Worm (Caenorhabditis elegans): ENCODE results near the gene C35D10.1.
A peak's percentile ranks its signal among the peaks of the same experiment; 100 is the strongest.

The C35D10.1 gene

ce11 chrIII:4879445-4879844, at the start of gene C35D10.1:
Gene C35D10.1, plus strand, starts transcription at chrIII:4879745.
- TF ChIP-seq egrh-3 (GFP tag; IDR thresholded peaks at IDR 0.05) (no peak), ceh-27 (GFP tag; optimal IDR thresholded peaks at IDR 0.05) (no peak), Y53G8AR.9 (GFP tag; conservative IDR thresholded peaks at IDR 0.05) (0 out of 2 replicates have a peak, but pooled peaks have one; percentile 37), F49E8.2 (tag; optimal IDR thresholded peaks at IDR 0.05; ENCODE audit: insufficient read depth) (peak; percentile 36), ekl-4 (GFP tag; IDR thresholded peaks at IDR 0.05) (0 out of 2 replicates have a peak, but pooled peaks have one; percentile 20), B0336.3 (GFP tag; IDR thresholded peaks at IDR 0.05) (0 out of 2 replicates have a peak, but pooled peaks have one; percentile 26), xnd-1 (tag; optimal IDR thresholded peaks at IDR 0.05) (peak; percentile 11), sdz-38 (tag; optimal IDR thresholded peaks at IDR 0.05) (no peak), madf-6 (GFP tag; IDR thresholded peaks at IDR 0.05) (peak; percentile 42; the same call in 1 of the 2 replicates)

- no peak for TF ChIP-seq ceh-27 (GFP tag; optimal IDR thresholded peaks at IDR 0.05)
- no peak for TF ChIP-seq die-1 (tag; optimal IDR thresholded peaks at IDR 0.05)
- no peak for TF ChIP-seq dpff-1 (tag; optimal IDR thresholded peaks at IDR 0.05)
- no peak for TF ChIP-seq nfyb-1 (GFP tag; IDR thresholded peaks at IDR 0.05)
- TF ChIP-seq sdz-38 (tag; optimal IDR thresholded peaks at IDR 0.05) = no peak
- TF ChIP-seq hrde-1 (tag; optimal IDR thresholded peaks at IDR 0.05; ENCODE audit: borderline replicate concordance) = no peak
- no peak for TF ChIP-seq mes-4 (tag; optimal IDR thresholded peaks at IDR 0.05)
- no peak for TF ChIP-seq ama-1 (optimal IDR thresholded peaks at IDR 0.05)
- no peak for TF ChIP-seq ama-1 (GFP tag; optimal IDR thresholded peaks at IDR 0.05)
- TF ChIP-seq rpc-1 (optimal IDR thresholded peaks at IDR 0.05) = no peak
- TF ChIP-seq rpc-1 (tag; optimal IDR thresholded peaks at IDR 0.05) = no peak
- no peak for TF ChIP-seq ceh-40 (GFP tag; IDR thresholded peaks at IDR 0.05)
- TF ChIP-seq lsl-1 (GFP tag; optimal IDR thresholded peaks at IDR 0.05) = no peak
- no peak for TF ChIP-seq aptf-2 (GFP tag; conservative IDR thresholded peaks at IDR 0.05)
- TF ChIP-seq chd-7 (tag; optimal IDR thresholded peaks at IDR 0.05) = no peak
- no peak for TF ChIP-seq ceh-58 (GFP tag; IDR thresholded peaks at IDR 0.05)
- no peak for TF ChIP-seq F55B11.4 (tag; optimal IDR thresholded peaks at IDR 0.05; ENCODE audit: borderline replicate concordance, insufficient read depth)
Measured at ce11 chrIII:4830207-4830606, 49.3 kb upstream of the C35D10.1 start, which contains the start of gene nspd-9. Gene nspd-9, minus strand, starts transcription at chrIII:4830307.

- TF ChIP-seq F37B4.10 (GFP tag; IDR thresholded peaks at IDR 0.05) (no peak), ceh-100 (GFP tag; IDR thresholded peaks at IDR 0.05) (no peak), attf-6 (GFP tag; IDR thresholded peaks at IDR 0.05) (no peak), dpl-1 (GFP tag; optimal IDR thresholded peaks at IDR 0.05) (no peak), rec-8 (tag; optimal IDR thresholded peaks at IDR 0.05) (no peak), lin-26 (GFP tag; IDR thresholded peaks at IDR 0.05) (no peak), D2030.7 (GFP tag; IDR thresholded peaks at IDR 0.05) (no peak), Y53G8AR.9 (GFP tag; conservative IDR thresholded peaks at IDR 0.05) (no peak), nhr-179 (tag; optimal IDR thresholded peaks at IDR 0.05) (no peak), F22D6.2 (tag; optimal IDR thresholded peaks at IDR 0.05) (no peak), atf-7 (tag; optimal IDR thresholded peaks at IDR 0.05) (no peak), hmg-20 (GFP tag; IDR thresholded peaks at IDR 0.05) (no peak), egrh-3 (GFP tag; IDR thresholded peaks at IDR 0.05) (no peak), F57C9.4 (tag; optimal IDR thresholded peaks at IDR 0.05) (no peak)
Measured at ce11 chrIII:4837429-4837828, 42.1 kb upstream of the C35D10.1 start, which contains the start of the genes acbp-7 and F26A1.19. Gene acbp-7, plus strand, starts transcription at chrIII:4837729. Gene F26A1.19, plus strand, starts transcription at chrIII:4837731.

DNA sequence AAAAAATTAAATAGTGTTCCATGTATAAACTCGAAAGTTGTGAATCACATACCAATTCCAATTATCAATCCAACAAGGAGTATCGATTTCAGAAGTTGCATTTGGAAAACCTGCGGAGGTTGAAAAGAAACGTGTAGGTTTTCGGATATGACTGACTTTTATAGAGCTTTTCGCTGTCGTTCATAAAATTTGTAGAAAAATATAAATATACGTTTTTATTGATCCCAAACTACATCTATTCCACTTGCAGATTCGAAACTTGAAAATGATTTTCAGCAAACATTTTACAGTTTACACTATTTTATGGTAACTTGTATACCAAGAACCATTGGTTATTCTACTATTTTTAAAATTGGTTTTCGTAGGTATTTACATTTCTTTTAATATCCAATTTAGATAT, 37.4 kb upstream of the C35D10.1 start, which contains the start of gene clec-156:
clec-156 (minus strand) TSS at position 101 of the 400 bp plus-strand sequence.
- TF ChIP-seq nfya-1 (tag; optimal IDR thresholded peaks at IDR 0.05; ENCODE audit: borderline replicate concordance, insufficient read depth) = no peak
- no peak for TF ChIP-seq ceh-27 (GFP tag; optimal IDR thresholded peaks at IDR 0.05)
- TF ChIP-seq mes-4 (tag; optimal IDR thresholded peaks at IDR 0.05) = no peak
- no peak for TF ChIP-seq rcor-1 (GFP tag; IDR thresholded peaks at IDR 0.05)
- TF ChIP-seq ceh-58 (GFP tag; IDR thresholded peaks at IDR 0.05) = no peak
- TF ChIP-seq madf-10 (tag; optimal IDR thresholded peaks at IDR 0.05) = no peak
- TF ChIP-seq snpc-4 (GFP tag; optimal IDR thresholded peaks at IDR 0.05) = no peak
- no peak for TF ChIP-seq snpc-4 (tag; optimal IDR thresholded peaks at IDR 0.05)
- no peak for TF ChIP-seq ztf-22 (GFP tag; optimal IDR thresholded peaks at IDR 0.05)
- TF ChIP-seq hlh-26 (GFP tag; conservative IDR thresholded peaks at IDR 0.05) = no peak
- no peak for TF ChIP-seq nhr-120 (GFP tag; IDR thresholded peaks at IDR 0.05)
